Worm (Caenorhabditis elegans) whole organism, early embryonic: Measurements from ENCODE around the gene srh-18.

Experiments
- B0310.2 ChIP-seq: sonication (generic microtip); optimal IDR thresholded peaks from 2 replicates; lab custom pipeline; 2016; ENCODE audit warnings: mild to moderate bottlenecking, missing genetic modification characterization, missing compliant biosample characterization
- F13C5.2 ChIP-seq: sonication (generic microtip); optimal IDR thresholded peaks from 2 replicates; lab custom pipeline; 2017; ENCODE audit warnings: mild to moderate bottlenecking, missing genetic modification characterization, inconsistent platforms, missing compliant biosample characterization
- aly-1 ChIP-seq: sonication (generic microtip); optimal IDR thresholded peaks from 2 replicates; lab custom pipeline; 2016; ENCODE audit warnings: missing genetic modification characterization, missing compliant biosample characterization
- ama-1 ChIP-seq: fragments of 150-350 bp; optimal IDR thresholded peaks from 2 replicates; lab custom pipeline; 2014
- ceh-13 ChIP-seq: fragments of 200-800 bp; sonication (Bioruptor generic); optimal IDR thresholded peaks from 2 replicates; lab custom pipeline; 2018; ENCODE audit warnings: mild to moderate bottlenecking, missing genetic modification characterization, missing compliant biosample characterization
- ceh-36 ChIP-seq: sonication (generic microtip); optimal IDR thresholded peaks from 2 replicates; lab custom pipeline; 2016; ENCODE audit warnings: missing genetic modification characterization, inconsistent platforms, missing compliant biosample characterization
- ets-7 ChIP-seq: sonication (generic microtip); optimal IDR thresholded peaks from 2 replicates; lab custom pipeline; 2016; ENCODE audit warnings: missing genotype, missing genetic modification characterization, missing compliant biosample characterization
- flt-1 ChIP-seq: fragments of 200-800 bp; sonication (Bioruptor generic); IDR thresholded peaks from 2 replicates; pipeline ENCODE4 v1.3.6; 2022; ENCODE audit warnings: missing genetic modification characterization, missing compliant biosample characterization
- hmbx-1 ChIP-seq: sonication (generic microtip); optimal IDR thresholded peaks from 2 replicates; lab custom pipeline; 2016; ENCODE audit warnings: mild to moderate bottlenecking, missing genetic modification characterization, missing compliant biosample characterization
- hmg-4 ChIP-seq: fragments of 200-800 bp; sonication (Bioruptor generic); optimal IDR thresholded peaks from 2 replicates; lab custom pipeline; 2018; ENCODE audit warnings: mild to moderate bottlenecking, missing genetic modification characterization, missing compliant biosample characterization
- hnd-1 ChIP-seq: sonication (generic microtip); optimal IDR thresholded peaks from 2 replicates; lab custom pipeline; 2016; ENCODE audit warnings: missing genetic modification characterization, missing compliant biosample characterization
- pes-1 ChIP-seq: fragments of 200-800 bp; sonication (Bioruptor generic); IDR thresholded peaks from 2 replicates; pipeline ENCODE4 v1.3.6; 2022; ENCODE audit warnings: missing genetic modification reagents, missing genetic modification characterization, missing compliant biosample characterization
- scrt-1 ChIP-seq: fragments of 200-800 bp; sonication (Bioruptor generic); IDR thresholded peaks from 2 replicates; pipeline ENCODE4 v1.3.6; 2022; ENCODE audit warnings: missing genetic modification characterization, missing compliant biosample characterization
- sea-1 ChIP-seq: fragments of 200-800 bp; sonication (Bioruptor generic); conservative IDR thresholded peaks from 2 replicates; pipeline ENCODE4 v1.3.6; 2022; ENCODE audit warnings: missing genetic modification characterization, missing compliant biosample characterization
- tbx-11 ChIP-seq: fragments of 200-800 bp; sonication (Bioruptor generic); IDR thresholded peaks from 2 replicates; pipeline ENCODE4 v1.3.6; 2022; ENCODE audit warnings: missing genetic modification characterization, missing compliant biosample characterization
- tbx-37 ChIP-seq: fragments of 200-800 bp; sonication (Bioruptor generic); conservative IDR thresholded peaks from 2 replicates; pipeline ENCODE4 v1.3.6; 2022; ENCODE audit warnings: missing genetic modification reagents, missing genetic modification characterization, missing compliant biosample characterization
- tra-4 ChIP-seq: sonication (generic microtip); optimal IDR thresholded peaks from 2 replicates; lab custom pipeline; 2017; ENCODE audit warnings: missing genetic modification characterization, missing compliant biosample characterization

The srh-18 gene

ce11 chrV:13285284-13285683, 33.0 kb upstream of the srh-18 start:
- TF ChIP-seq hmbx-1: no peak
- no peak for TF ChIP-seq flt-1 (GFP tag; lab: Robert Waterston, UW)
- TF ChIP-seq aly-1 (tag; lab: Kevin White, UChicago): no peak
- TF ChIP-seq ceh-36 (tag; lab: Kevin White, UChicago): no peak
- TF ChIP-seq ceh-13: no peak
- no peak for TF ChIP-seq hnd-1 (tag; lab: Kevin White, UChicago)
- no peak for TF ChIP-seq scrt-1 (GFP tag; lab: Robert Waterston, UW)
- TF ChIP-seq tbx-11 (GFP tag; lab: Robert Waterston, UW): no peak
- TF ChIP-seq hmg-4 (GFP tag; lab: Kevin White, UChicago): no peak

ce11 chrV:13286525-13286924, 31.7 kb upstream of the srh-18 start:
- TF ChIP-seq ceh-36 (tag; lab: Kevin White, UChicago): no peak
- TF ChIP-seq flt-1 (GFP tag; lab: Robert Waterston, UW): no peak
- no peak for TF ChIP-seq scrt-1 (GFP tag; lab: Robert Waterston, UW)
- TF ChIP-seq sea-1 (GFP tag; lab: Robert Waterston, UW): no peak
- TF ChIP-seq ets-7 (tag; lab: Kevin White, UChicago): no peak
- no peak for TF ChIP-seq tbx-11 (GFP tag; lab: Robert Waterston, UW)
- no peak for TF ChIP-seq B0310.2 (tag; lab: Kevin White, UChicago)
- TF ChIP-seq tbx-37 (GFP tag; lab: Robert Waterston, UW): no peak
- TF ChIP-seq hmg-4 (GFP tag; lab: Kevin White, UChicago): no peak
- TF ChIP-seq pes-1 (GFP tag; lab: Robert Waterston, UW): no peak

ce11 chrV:13288881-13289280, 29.4 kb upstream of the srh-18 start:
- TF ChIP-seq ceh-13 (no peak), hmbx-1 (no peak), sea-1 (GFP tag; lab: Robert Waterston, UW) (no peak), tbx-37 (GFP tag; lab: Robert Waterston, UW) (no peak), pes-1 (GFP tag; lab: Robert Waterston, UW) (no peak), scrt-1 (GFP tag; lab: Robert Waterston, UW) (no peak), tra-4 (tag; lab: Kevin White, UChicago) (no peak), hnd-1 (tag; lab: Kevin White, UChicago) (no peak), B0310.2 (tag; lab: Kevin White, UChicago) (no peak), ets-7 (tag; lab: Kevin White, UChicago) (no peak), ama-1 (no peak), F13C5.2 (tag; lab: Kevin White, UChicago) (no peak), flt-1 (GFP tag; lab: Robert Waterston, UW) (no peak), ceh-36 (tag; lab: Kevin White, UChicago) (no peak), tbx-11 (GFP tag; lab: Robert Waterston, UW) (no peak), aly-1 (tag; lab: Kevin White, UChicago) (no peak), hmg-4 (GFP tag; lab: Kevin White, UChicago) (no peak)

DNA sequence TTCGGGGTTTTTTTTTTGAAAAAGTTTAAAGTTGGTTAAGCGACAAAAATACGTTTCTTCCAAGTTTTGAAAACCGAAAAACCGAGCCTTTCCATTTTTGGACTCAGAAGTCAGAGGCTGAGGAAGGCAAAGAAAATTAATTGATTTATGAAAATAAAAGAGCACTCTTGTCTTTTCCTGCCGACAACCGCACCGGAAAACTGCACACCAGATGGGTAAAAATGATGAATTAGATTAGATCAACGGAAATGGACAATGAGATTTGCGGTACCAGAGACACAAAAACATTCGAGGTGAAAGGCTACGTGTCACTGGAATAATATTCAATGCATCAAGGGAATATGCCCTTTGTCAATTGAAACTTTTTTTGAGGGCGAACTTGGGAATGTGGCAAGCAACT, 23.7 kb upstream of the srh-18 start:
- no peak for TF ChIP-seq tra-4 (tag; lab: Kevin White, UChicago)
- no peak for TF ChIP-seq pes-1 (GFP tag; lab: Robert Waterston, UW)
- TF ChIP-seq F13C5.2 (tag; lab: Kevin White, UChicago): no peak
- TF ChIP-seq sea-1 (GFP tag; lab: Robert Waterston, UW): no peak
- TF ChIP-seq ama-1: no peak
- TF ChIP-seq hnd-1 (tag; lab: Kevin White, UChicago): no peak
- no peak for TF ChIP-seq ets-7 (tag; lab: Kevin White, UChicago)
- no peak for TF ChIP-seq tbx-37 (GFP tag; lab: Robert Waterston, UW)
- TF ChIP-seq B0310.2 (tag; lab: Kevin White, UChicago): no peak
- TF ChIP-seq hmg-4 (GFP tag; lab: Kevin White, UChicago): no peak
- TF ChIP-seq scrt-1 (GFP tag; lab: Robert Waterston, UW): no peak
- no peak for TF ChIP-seq tbx-11 (GFP tag; lab: Robert Waterston, UW)
- TF ChIP-seq flt-1 (GFP tag; lab: Robert Waterston, UW): no peak

- TF ChIP-seq ets-7 (tag; lab: Kevin White, UChicago) (no peak), pes-1 (GFP tag; lab: Robert Waterston, UW) (no peak), hnd-1 (tag; lab: Kevin White, UChicago) (no peak), flt-1 (GFP tag; lab: Robert Waterston, UW) (no peak), tra-4 (tag; lab: Kevin White, UChicago) (no peak), tbx-11 (GFP tag; lab: Robert Waterston, UW) (no peak)
Observed at ce11 chrV:13295859-13296258, 22.4 kb upstream of the srh-18 start, which contains the start of gene uig-1. uig-1 (minus strand) TSS chrV:13295978.

DNA sequence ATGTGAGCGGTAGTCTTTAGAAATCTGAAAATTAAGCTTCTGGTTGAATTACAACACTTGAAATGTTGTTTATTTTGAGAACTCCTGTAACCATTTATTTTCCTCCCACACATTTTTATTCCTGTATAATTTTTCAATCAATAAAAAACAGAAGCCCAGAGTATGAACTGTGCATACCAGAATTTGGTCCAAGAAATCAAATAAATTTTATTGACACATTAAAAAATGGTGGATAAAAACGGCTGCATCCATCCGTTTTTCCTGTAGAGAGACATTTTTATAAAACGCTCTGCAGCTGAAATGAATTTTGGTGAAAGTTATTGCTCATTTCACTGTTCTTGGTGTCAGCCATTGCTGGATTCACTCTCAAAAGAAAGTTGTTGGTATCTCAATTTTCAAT, 21.0 kb upstream of the srh-18 start, which contains the start of gene C26E1.1:
Gene C26E1.1, plus strand, starts transcription at position 301 of the 400 bp plus-strand sequence.
- no peak for TF ChIP-seq aly-1 (tag; lab: Kevin White, UChicago)
- no peak for TF ChIP-seq tbx-11 (GFP tag; lab: Robert Waterston, UW)
- TF ChIP-seq flt-1 (GFP tag; lab: Robert Waterston, UW): no peak
- TF ChIP-seq tra-4 (tag; lab: Kevin White, UChicago): no peak
- TF ChIP-seq ama-1: no peak
- no peak for TF ChIP-seq F13C5.2 (tag; lab: Kevin White, UChicago)

- TF ChIP-seq B0310.2 (tag; lab: Kevin White, UChicago): no peak
- no peak for TF ChIP-seq scrt-1 (GFP tag; lab: Robert Waterston, UW)
- no peak for TF ChIP-seq tra-4 (tag; lab: Kevin White, UChicago)
- TF ChIP-seq hnd-1 (tag; lab: Kevin White, UChicago): no peak
- no peak for TF ChIP-seq pes-1 (GFP tag; lab: Robert Waterston, UW)
- TF ChIP-seq ama-1: no peak
- TF ChIP-seq ceh-36 (tag; lab: Kevin White, UChicago): no peak
- TF ChIP-seq tbx-11 (GFP tag; lab: Robert Waterston, UW): no peak
- no peak for TF ChIP-seq hmg-4 (GFP tag; lab: Kevin White, UChicago)
- TF ChIP-seq F13C5.2 (tag; lab: Kevin White, UChicago): no peak
- no peak for TF ChIP-seq sea-1 (GFP tag; lab: Robert Waterston, UW)
- TF ChIP-seq flt-1 (GFP tag; lab: Robert Waterston, UW): no peak
- TF ChIP-seq tbx-37 (GFP tag; lab: Robert Waterston, UW): no peak
- no peak for TF ChIP-seq aly-1 (tag; lab: Kevin White, UChicago)
- TF ChIP-seq ets-7 (tag; lab: Kevin White, UChicago): no peak
Observed at ce11 chrV:13298706-13299105, 19.5 kb upstream of the srh-18 start.
